Fruit fly (Drosophila melanogaster): ENCODE measurements around the gene CG4080.

CG4080 gene

dm6 chr3L:9441907-9442479 lies 43.0 kb upstream of the CG4080 start, which contains the start of the genes Bet3 and Nf-YA (continued):
- peak; percentile 52 for TF ChIP-seq CG17829 (tag; optimal IDR thresholded peaks at IDR 0.05)
- peak; percentile 71 for TF ChIP-seq sisA (GFP tag; IDR thresholded peaks at IDR 0.05)
- peak; percentile 27 for TF ChIP-seq crc (GFP tag; optimal IDR thresholded peaks at IDR 0.05)
- TF ChIP-seq CG10543 (GFP tag; optimal IDR thresholded peaks at IDR 0.05), result peak; percentile 36
- TF ChIP-seq tx (GFP tag; optimal IDR thresholded peaks at IDR 0.05), result peak; percentile 26
- peak; percentile 27 for TF ChIP-seq CG1792 (GFP tag; optimal IDR thresholded peaks at IDR 0.05)
- TF ChIP-seq Atf6 (GFP tag; IDR thresholded peaks at IDR 0.05), result 0 out of 2 replicates have a peak, but pooled peaks have one; percentile 16
- peak; percentile 37 for TF ChIP-seq pita (GFP tag; optimal IDR thresholded peaks at IDR 0.05)
- peak; percentile 62 for TF ChIP-seq trem (tag; optimal IDR thresholded peaks at IDR 0.05)
- peak; percentile 35; the same call in 1 of the 2 replicates for TF ChIP-seq rib (GFP tag; IDR thresholded peaks at IDR 0.05)
- no peak for TF ChIP-seq Hand (GFP tag; optimal IDR thresholded peaks at IDR 0.05)
- no peak for TF ChIP-seq CG33557 (GFP tag; optimal IDR thresholded peaks at IDR 0.05)
- peak; percentile 32 for TF ChIP-seq Chrac-16 (GFP tag; optimal IDR thresholded peaks at IDR 0.05)
- peak; percentile 68 for TF ChIP-seq Dref (GFP tag; IDR thresholded peaks at IDR 0.05)
- peak; percentile 0 for TF ChIP-seq da (GFP tag; optimal IDR thresholded peaks at IDR 0.05)
- no peak for TF ChIP-seq Sry-β (GFP tag; optimal IDR thresholded peaks at IDR 0.05)
- peak; percentile 8 for TF ChIP-seq CG34376 (GFP tag; optimal IDR thresholded peaks at IDR 0.05)
- no peak for TF ChIP-seq CG31365 (tag; optimal IDR thresholded peaks at IDR 0.05)
- peak; percentile 55 for TF ChIP-seq Ets97D (GFP tag; optimal IDR thresholded peaks at IDR 0.05)
- peak; percentile 32; the same call in 1 of the 2 replicates for TF ChIP-seq ranshi (GFP tag; IDR thresholded peaks at IDR 0.05)
- peak; percentile 13 for TF ChIP-seq CG12942 (GFP tag; optimal IDR thresholded peaks at IDR 0.05)
- no peak for TF ChIP-seq twi (tag; optimal IDR thresholded peaks at IDR 0.05)
- peak; percentile 96 for TF ChIP-seq CG3995 (GFP tag; optimal IDR thresholded peaks at IDR 0.05)
- peak; percentile 79 for TF ChIP-seq inv (GFP tag; IDR thresholded peaks at IDR 0.05; ENCODE audit: partially characterized antibody)
- peak; percentile 10 for TF ChIP-seq CG15601 (tag; optimal IDR thresholded peaks at IDR 0.05)
- TF ChIP-seq so (GFP tag; IDR thresholded peaks at IDR 0.05), result no peak
- peak; percentile 91 for TF ChIP-seq amos (GFP tag; IDR thresholded peaks at IDR 0.05; ENCODE audit: partially characterized antibody)
- TF ChIP-seq Elba2 (GFP tag; optimal IDR thresholded peaks at IDR 0.05), result peak; percentile 7
- no peak for TF ChIP-seq pros (GFP tag; optimal IDR thresholded peaks at IDR 0.05)
- peak; percentile 96 for TF ChIP-seq CG2116 (GFP tag; optimal IDR thresholded peaks at IDR 0.05)
- TF ChIP-seq Ravus (GFP tag; IDR thresholded peaks at IDR 0.05), result no peak
- no peak for TF ChIP-seq tap (tag; optimal IDR thresholded peaks at IDR 0.05)
- TF ChIP-seq NC2α (GFP tag; optimal IDR thresholded peaks at IDR 0.05), result no peak
- no peak; the same call in 2 of the 3 replicates for TF ChIP-seq CG14050 (GFP tag; IDR thresholded peaks at IDR 0.05)
- TF ChIP-seq p53 (GFP tag; optimal IDR thresholded peaks at IDR 0.05), result peak; percentile 21
- TF ChIP-seq pho (GFP tag; optimal IDR thresholded peaks at IDR 0.05), result peak; percentile 43
- no peak for TF ChIP-seq btn (GFP tag; optimal IDR thresholded peaks at IDR 0.05)
- no peak for TF ChIP-seq wor (GFP tag; IDR thresholded peaks at IDR 0.05)
- TF ChIP-seq Fer1 (GFP tag; optimal IDR thresholded peaks at IDR 0.05), result peak; percentile 3
- peak; percentile 8 for TF ChIP-seq CG9876 (GFP tag; optimal IDR thresholded peaks at IDR 0.05)
- peak; percentile 0 for TF ChIP-seq CG13296 (GFP tag; optimal IDR thresholded peaks at IDR 0.05)
- peak; percentile 26 for TF ChIP-seq gsb-n (tag; optimal IDR thresholded peaks at IDR 0.05)
- TF ChIP-seq CG16863 (GFP tag; optimal IDR thresholded peaks at IDR 0.05), result no peak
- TF ChIP-seq crp (GFP tag; optimal IDR thresholded peaks at IDR 0.05), result peak in 1 of 2 experiments; percentile 7
- peak; percentile 92 for TF ChIP-seq MESR4 (GFP tag; optimal IDR thresholded peaks at IDR 0.05)
- peak; percentile 38 for TF ChIP-seq sd (tag; optimal IDR thresholded peaks at IDR 0.05)
- no peak for TF ChIP-seq Gsc (GFP tag; IDR thresholded peaks at IDR 0.05)
- TF ChIP-seq Drgx (GFP tag; IDR thresholded peaks at IDR 0.05), result no peak
- no peak for TF ChIP-seq CG12219 (GFP tag; optimal IDR thresholded peaks at IDR 0.05)
- TF ChIP-seq Sox102F (GFP tag; optimal IDR thresholded peaks at IDR 0.05), result peak; percentile 4

All from whole organism, embryonic.